Worm (Caenorhabditis elegans): ENCODE results near the gene W05H9.2.

W05H9.2 gene

ce11 chrX:6292143-6292542, 25.3 kb downstream of the W05H9.2 start (continued):
- TF ChIP-seq Y53G8AR.9 (GFP tag; conservative IDR thresholded peaks at IDR 0.05) (peak; percentile 60; the same call in 1 of the 2 replicates), B0261.1 (tag; optimal IDR thresholded peaks at IDR 0.05) (peak; percentile 90), K11D2.4 (GFP tag; IDR thresholded peaks at IDR 0.05) (peak; percentile 80), egl-18 (GFP tag; IDR thresholded peaks at IDR 0.05) (peak; percentile 84), Y56A3A.18 (GFP tag; IDR thresholded peaks at IDR 0.05) (peak; percentile 94), T26A5.8 (tag; optimal IDR thresholded peaks at IDR 0.05) (peak; percentile 92), mxl-1 (tag; optimal IDR thresholded peaks at IDR 0.05) (peak; percentile 89), nhr-80 (tag; optimal IDR thresholded peaks at IDR 0.05) (peak; percentile 14), hlh-12 (tag; optimal IDR thresholded peaks at IDR 0.05) (peak; percentile 89), sdz-38 (tag; optimal IDR thresholded peaks at IDR 0.05) (no peak), nhr-120 (GFP tag; IDR thresholded peaks at IDR 0.05) (peak; percentile 84; the same call in 1 of the 2 replicates), chd-7 (tag; optimal IDR thresholded peaks at IDR 0.05) (peak; percentile 91), aptf-2 (GFP tag; conservative IDR thresholded peaks at IDR 0.05) (no peak), ztf-3 (GFP tag; optimal IDR thresholded peaks at IDR 0.05) (no peak), him-1 (tag; optimal IDR thresholded peaks at IDR 0.05) (peak; percentile 96), F57A8.1 (GFP tag; optimal IDR thresholded peaks at IDR 0.05) (peak; percentile 88), lir-1 (GFP tag; conservative IDR thresholded peaks at IDR 0.05) (peak; percentile 55; the same call in 1 of the 2 replicates), ccch-3 (GFP tag; optimal IDR thresholded peaks at IDR 0.05) (peak; percentile 66), F23B12.7 (tag; optimal IDR thresholded peaks at IDR 0.05; ENCODE audit: insufficient read depth) (peak; percentile 79), snpc-1.1 (tag; optimal IDR thresholded peaks at IDR 0.05; ENCODE audit: insufficient read depth) (peak; percentile 72), attf-6 (GFP tag; IDR thresholded peaks at IDR 0.05) (peak; percentile 53; the same call in 1 of the 2 replicates), efl-1 (GFP tag; optimal IDR thresholded peaks at IDR 0.05) (no peak), tbx-9 (tag; optimal IDR thresholded peaks at IDR 0.05; ENCODE audit: borderline replicate concordance) (no peak), ets-4 (GFP tag; optimal IDR thresholded peaks at IDR 0.05) (peak; percentile 25), snpc-1.3 (tag; optimal IDR thresholded peaks at IDR 0.05; ENCODE audit: insufficient read depth) (peak; percentile 82), unc-62 (GFP tag; optimal IDR thresholded peaks at IDR 0.05) (no peak), tlf-1 (GFP tag; optimal IDR thresholded peaks at IDR 0.05) (peak; percentile 15), attf-5 (GFP tag; optimal IDR thresholded peaks at IDR 0.05) (peak; percentile 74), let-607 (tag; optimal IDR thresholded peaks at IDR 0.05) (peak; percentile 57 to 68), mel-28 (tag; optimal IDR thresholded peaks at IDR 0.05; ENCODE audit: borderline replicate concordance) (peak; percentile 42), dox-1 (GFP tag; IDR thresholded peaks at IDR 0.05) (peak; percentile 93), F52B5.7 (tag; optimal IDR thresholded peaks at IDR 0.05) (peak; percentile 87), ceh-40 (GFP tag; IDR thresholded peaks at IDR 0.05) (peak; percentile 83), nhr-27 (tag; optimal IDR thresholded peaks at IDR 0.05) (no peak), hlh-26 (GFP tag; conservative IDR thresholded peaks at IDR 0.05) (0 out of 2 replicates have a peak, but pooled peaks have one; percentile 63), attf-3 (GFP tag; conservative IDR thresholded peaks at IDR 0.05) (no peak), cebp-2 (GFP tag; IDR thresholded peaks at IDR 0.05) (peak; percentile 90), madf-3 (GFP tag; IDR thresholded peaks at IDR 0.05) (peak; percentile 86; the same call in 1 of the 2 replicates), aptf-3 (GFP tag; IDR thresholded peaks at IDR 0.05) (0 out of 2 replicates have a peak, but pooled peaks have one; percentile 44), snpc-3.4 (tag; optimal IDR thresholded peaks at IDR 0.05) (peak; percentile 81), madf-6 (GFP tag; IDR thresholded peaks at IDR 0.05) (peak; percentile 71), hsf-1 (GFP tag; IDR thresholded peaks at IDR 0.05) (peak; percentile 65; the same call in 1 of the 2 replicates), ceh-27 (GFP tag; optimal IDR thresholded peaks at IDR 0.05) (peak; percentile 81)

Data from whole organism, young adult.